Worm (Caenorhabditis elegans) whole organism, early embryonic: ENCODE measurements around the gene fbxb-52.

ENCODE experiments used
- B0310.2 ChIP-seq: sonication (generic microtip); optimal IDR thresholded peaks from 2 replicates; lab custom pipeline; 2016; ENCODE audit warnings: mild to moderate bottlenecking, missing genetic modification characterization, missing compliant biosample characterization
- aly-1 ChIP-seq: sonication (generic microtip); optimal IDR thresholded peaks from 2 replicates; lab custom pipeline; 2016; ENCODE audit warnings: missing genetic modification characterization, missing compliant biosample characterization
- ama-1 ChIP-seq: fragments of 150-350 bp; optimal IDR thresholded peaks from 2 replicates; lab custom pipeline; 2014
- hmbx-1 ChIP-seq: sonication (generic microtip); optimal IDR thresholded peaks from 2 replicates; lab custom pipeline; 2016; ENCODE audit warnings: mild to moderate bottlenecking, missing genetic modification characterization, missing compliant biosample characterization
- pes-1 ChIP-seq: fragments of 200-800 bp; sonication (Bioruptor generic); IDR thresholded peaks from 2 replicates; pipeline ENCODE4 v1.3.6; 2022; ENCODE audit warnings: missing genetic modification reagents, missing genetic modification characterization, missing compliant biosample characterization
- scrt-1 ChIP-seq: fragments of 200-800 bp; sonication (Bioruptor generic); IDR thresholded peaks from 2 replicates; pipeline ENCODE4 v1.3.6; 2022; ENCODE audit warnings: missing genetic modification characterization, missing compliant biosample characterization
- sea-1 ChIP-seq: fragments of 200-800 bp; sonication (Bioruptor generic); conservative IDR thresholded peaks from 2 replicates; pipeline ENCODE4 v1.3.6; 2022; ENCODE audit warnings: missing genetic modification characterization, missing compliant biosample characterization

- TF ChIP-seq scrt-1 (GFP tag; lab: Robert Waterston, UW) (no peak), ama-1 (lab: Kevin White, UChicago) (no peak), hmbx-1 (tag; lab: Kevin White, UChicago) (no peak), aly-1 (tag; lab: Kevin White, UChicago) (no peak), sea-1 (GFP tag; lab: Robert Waterston, UW) (no peak), B0310.2 (tag; lab: Kevin White, UChicago) (no peak), pes-1 (GFP tag; lab: Robert Waterston, UW) (no peak)
These were observed 29.5 kb upstream of the fbxb-52 start, which contains the start of gene math-38 for ce11 chrII:1579886-1580285.
